Worm (Caenorhabditis elegans) whole organism, mixed stage, embryonic: ENCODE results near the gene tbb-1.

ENCODE experiments used
- blmp-1 ChIP-seq: fragments of 150-350 bp; optimal IDR thresholded peaks from 2 replicates; lab custom pipeline; 2014; ENCODE audit warnings: missing biosample characterization, missing genetic modification characterization
- elt-1 ChIP-seq: sonication (generic microtip); optimal IDR thresholded peaks from 2 replicates; lab custom pipeline; 2017; ENCODE audit warnings: missing genetic modification characterization, mild to moderate bottlenecking, missing compliant biosample characterization, antibody characterized with exemption, moderate library complexity, borderline replicate concordance; ENCODE audit not compliant: insufficient read depth
- flh-1 ChIP-seq: fragments of 200-800 bp; sonication (Bioruptor generic); optimal IDR thresholded peaks from 2 replicates; lab custom pipeline; 2018; ENCODE audit warnings: mild to moderate bottlenecking, missing genetic modification characterization, moderate library complexity, missing compliant biosample characterization
- hlh-1 ChIP-seq: fragments of 150-350 bp; optimal IDR thresholded peaks from 2 replicates; lab custom pipeline; 2014; ENCODE audit warnings: missing biosample characterization, missing genetic modification reagents, missing genetic modification characterization
- lin-32 ChIP-seq: fragments of 200-800 bp; sonication (Bioruptor generic); optimal IDR thresholded peaks from 2 replicates; lab custom pipeline; 2018; ENCODE audit warnings: mild to moderate bottlenecking, missing genetic modification characterization, missing compliant biosample characterization
- lsy-2 ChIP-seq: fragments of 150-350 bp; optimal IDR thresholded peaks from 2 replicates; lab custom pipeline; 2014; ENCODE audit warnings: missing biosample characterization, missing genetic modification characterization
- mab-5 ChIP-seq: fragments of 150-350 bp; optimal IDR thresholded peaks from 2 replicates; lab custom pipeline; 2014; ENCODE audit warnings: missing biosample characterization, missing genetic modification characterization
- mep-1 ChIP-seq: fragments of 150-350 bp; optimal IDR thresholded peaks from 2 replicates; lab custom pipeline; 2017; ENCODE audit warnings: missing biosample characterization, missing genetic modification reagents, missing genetic modification characterization, inconsistent platforms
- mls-2 ChIP-seq: sonication (generic microtip); optimal IDR thresholded peaks from 2 replicates; lab custom pipeline; 2016; ENCODE audit warnings: mild to moderate bottlenecking, missing genetic modification characterization, moderate library complexity, missing compliant biosample characterization
- nhr-2 ChIP-seq: fragments of 150-350 bp; optimal IDR thresholded peaks from 2 replicates; lab custom pipeline; 2014; ENCODE audit warnings: missing biosample characterization, missing genetic modification characterization
- nhr-28 ChIP-seq: fragments of 150-350 bp; optimal IDR thresholded peaks from 2 replicates; lab custom pipeline; 2014; ENCODE audit warnings: missing biosample characterization, missing genetic modification characterization
- nhr-76 ChIP-seq: sonication (generic microtip); optimal IDR thresholded peaks from 2 replicates; lab custom pipeline; 2017; ENCODE audit warnings: missing biosample characterization, missing genetic modification characterization
- unc-62 ChIP-seq: fragments of 150-350 bp; optimal IDR thresholded peaks from 2 replicates; lab custom pipeline; 2014; ENCODE audit warnings: missing biosample characterization, missing genetic modification reagents, missing genetic modification characterization

ce11 chrIII:10755480-10756066, 13.3 kb upstream of the tbb-1 start, which contains the start of gene hpl-2:
- TF ChIP-seq lsy-2 (tag; lab: Kevin White, UChicago) (no peak), nhr-76 (tag; lab: Kevin White, UChicago) (no peak), mep-1 (tag; lab: Kevin White, UChicago) (no peak), unc-62 (GFP tag; lab: Kevin White, UChicago) (no peak), mls-2 (tag; lab: Kevin White, UChicago) (no peak), lin-32 (GFP tag; lab: Kevin White, UChicago) (no peak), blmp-1 (tag; lab: Kevin White, UChicago) (no peak), mab-5 (tag; lab: Kevin White, UChicago) (no peak), flh-1 (GFP tag; lab: Kevin White, UChicago) (no peak), nhr-28 (tag; lab: Kevin White, UChicago) (no peak), elt-1 (no peak), nhr-2 (tag; lab: Kevin White, UChicago) (no peak), hlh-1 (tag; lab: Kevin White, UChicago) (no peak)
